Fruit fly (Drosophila melanogaster) whole organism, embryonic: ENCODE data around the gene Cpr12A.

Source experiments
- Atf6 ChIP-seq: fragments of 200-800 bp; sonication (Bioruptor generic); IDR thresholded peaks from 2 replicates; pipeline ENCODE4 v1.3.6; 2022; ENCODE audit warnings: missing biosample characterization, missing genetic modification characterization
- CG10147 ChIP-seq: fragments of 200-800 bp; sonication (Bioruptor generic); optimal IDR thresholded peaks from 2 replicates; lab custom pipeline; 2019; ENCODE audit warnings: missing biosample characterization, mild to moderate bottlenecking, missing genetic modification characterization, moderate library complexity
- CG10366 ChIP-seq: fragments of 200-800 bp; sonication (Bioruptor generic); IDR thresholded peaks from 2 replicates; pipeline ENCODE4 v1.3.6; 2022; ENCODE audit warnings: missing biosample characterization, missing genetic modification characterization
- CG11085 ChIP-seq: fragments of 200-800 bp; sonication (Bioruptor generic); IDR thresholded peaks from 2 replicates; pipeline ENCODE4 v1.3.6; 2022; ENCODE audit warnings: missing biosample characterization, missing genetic modification characterization
- CG11247 ChIP-seq: fragments of 200-800 bp; sonication (Bioruptor generic); IDR thresholded peaks from 2 replicates; pipeline ENCODE4 v1.3.6; 2022; ENCODE audit warnings: missing biosample characterization, missing genetic modification characterization
- CG11723 ChIP-seq: fragments of 200-800 bp; sonication (Bioruptor generic); optimal IDR thresholded peaks from 2 replicates; lab custom pipeline; 2017; ENCODE audit warnings: missing biosample characterization, mild to moderate bottlenecking, missing genetic modification characterization
- CG1529 ChIP-seq: fragments of 200-800 bp; sonication (Bioruptor generic); optimal IDR thresholded peaks from 3 replicates; lab custom pipeline; 2018; ENCODE audit warnings: missing biosample characterization, missing genetic modification characterization
- CG17359 ChIP-seq: fragments of 200-800 bp; sonication (Bioruptor generic); optimal IDR thresholded peaks from 3 replicates; lab custom pipeline; 2018; ENCODE audit warnings: missing biosample characterization, mild to moderate bottlenecking, missing genetic modification characterization, moderate library complexity
- CG3065 ChIP-seq: fragments of 200-800 bp; sonication (Bioruptor generic); optimal IDR thresholded peaks from 2 replicates; lab custom pipeline; 2016; ENCODE audit warnings: missing biosample characterization, missing genetic modification characterization
- CG3281 ChIP-seq: fragments of 200-800 bp; sonication (Bioruptor generic); optimal IDR thresholded peaks from 3 replicates; lab custom pipeline; 2017; ENCODE audit warnings: missing biosample characterization, mild to moderate bottlenecking, missing genetic modification characterization
- CG3995 ChIP-seq: fragments of 200-800 bp; sonication (Bioruptor generic); optimal IDR thresholded peaks from 3 replicates; lab custom pipeline; 2016; ENCODE audit warnings: missing biosample characterization, missing genetic modification characterization
- CG4617 ChIP-seq: fragments of 200-800 bp; sonication (Bioruptor generic); optimal IDR thresholded peaks from 3 replicates; lab custom pipeline; 2016; ENCODE audit warnings: missing biosample characterization, missing genetic modification characterization, borderline replicate concordance
- CG4820 ChIP-seq: fragments of 200-800 bp; sonication (Bioruptor generic); optimal IDR thresholded peaks from 3 replicates; lab custom pipeline; 2016; ENCODE audit warnings: missing biosample characterization, missing genetic modification characterization
- CG4854 ChIP-seq: fragments of 200-800 bp; sonication (Bioruptor generic); optimal IDR thresholded peaks from 2 replicates; lab custom pipeline; 2016; ENCODE audit warnings: missing biosample characterization, missing genetic modification characterization, inconsistent platforms
- CG5953 ChIP-seq: fragments of 200-800 bp; sonication (Bioruptor generic); IDR thresholded peaks from 2 replicates; pipeline ENCODE4 v1.3.6; 2022; ENCODE audit warnings: missing biosample characterization, missing genetic modification characterization
- CG6254 ChIP-seq: fragments of 200-800 bp; sonication (Bioruptor generic); optimal IDR thresholded peaks from 3 replicates; lab custom pipeline; 2017; ENCODE audit warnings: mild to moderate bottlenecking, missing biosample characterization, missing genetic modification reagents, missing genetic modification characterization
- CG6791 ChIP-seq: fragments of 200-800 bp; sonication (Bioruptor generic); IDR thresholded peaks from 3 replicates; pipeline ENCODE4 v1.3.6; 2022; ENCODE audit warnings: missing biosample characterization, missing genetic modification characterization; ENCODE audit not compliant: partially characterized antibody
- CG6813 ChIP-seq: fragments of 200-800 bp; sonication (Bioruptor generic); optimal IDR thresholded peaks from 2 replicates; lab custom pipeline; 2017; ENCODE audit warnings: missing biosample characterization, missing genetic modification characterization, mild to moderate bottlenecking, moderate library complexity, missing genetic modification reagents
- CoRest ChIP-seq: fragments of 200-800 bp; sonication (Bioruptor generic); optimal IDR thresholded peaks from 3 replicates; lab custom pipeline; 2018; ENCODE audit warnings: missing biosample characterization, mild to moderate bottlenecking, missing genetic modification characterization, moderate library complexity
- CrebB ChIP-seq: fragments of 200-800 bp; sonication (Bioruptor generic); optimal IDR thresholded peaks from 3 replicates; lab custom pipeline; 2018; ENCODE audit warnings: missing biosample characterization, mild to moderate bottlenecking, missing genetic modification characterization
- D19B ChIP-seq: fragments of 200-800 bp; sonication (Bioruptor generic); optimal IDR thresholded peaks from 2 replicates; lab custom pipeline; 2017; ENCODE audit warnings: missing biosample characterization, mild to moderate bottlenecking, missing genetic modification characterization
- Dip2 ChIP-seq: fragments of 200-800 bp; sonication (Bioruptor generic); IDR thresholded peaks from 2 replicates; pipeline ENCODE4 v1.3.6; 2022; ENCODE audit warnings: missing biosample characterization, missing genetic modification characterization
- Drgx ChIP-seq: fragments of 200-800 bp; sonication (Bioruptor generic); IDR thresholded peaks from 2 replicates; pipeline ENCODE4 v1.3.6; 2022; ENCODE audit warnings: missing biosample characterization, missing genetic modification characterization
- ERR ChIP-seq: fragments of 200-800 bp; sonication (Bioruptor generic); optimal IDR thresholded peaks from 2 replicates; lab custom pipeline; 2016; ENCODE audit warnings: missing biosample characterization, missing genetic modification characterization
- Ets65A ChIP-seq: fragments of 200-800 bp; sonication (Bioruptor generic); peaks from one replicate; lab custom pipeline; 2016; ENCODE audit warnings: missing biosample characterization, missing genetic modification characterization
- Fer2 ChIP-seq: fragments of 200-800 bp; sonication (Bioruptor generic); optimal IDR thresholded peaks from 2 replicates; lab custom pipeline; 2018; ENCODE audit warnings: missing biosample characterization, mild to moderate bottlenecking, missing genetic modification characterization, moderate library complexity
- Hmr ChIP-seq: fragments of 200-800 bp; sonication (Bioruptor generic); optimal IDR thresholded peaks from 3 replicates; lab custom pipeline; 2017; ENCODE audit warnings: mild to moderate bottlenecking, missing biosample characterization, missing genetic modification reagents, missing genetic modification characterization
- Hr51 ChIP-seq, 2 experiments: fragments of 200-800 bp; sonication (Bioruptor generic); optimal IDR thresholded peaks; 2 replicates in 1 of 2; 3 replicates in 1 of 2; lab custom pipeline; 2016 to 2018; ENCODE audit warnings: missing biosample characterization in 2 of 2, missing genetic modification characterization in 2 of 2, mild to moderate bottlenecking in 1 of 2, moderate library complexity in 1 of 2
- Lim3 ChIP-seq: fragments of 200-800 bp; sonication (Bioruptor generic); IDR thresholded peaks from 2 replicates; pipeline ENCODE4 v1.3.6; 2022; ENCODE audit warnings: missing biosample characterization, missing genetic modification characterization
- Nf-YB ChIP-seq: fragments of 200-800 bp; sonication (Bioruptor generic); optimal IDR thresholded peaks from 3 replicates; lab custom pipeline; 2019; ENCODE audit warnings: missing biosample characterization, mild to moderate bottlenecking, missing genetic modification characterization, moderate library complexity
- Nf-YC ChIP-seq: fragments of 200-800 bp; optimal IDR thresholded peaks from 3 replicates; lab custom pipeline; 2019; ENCODE audit warnings: missing biosample characterization, mild to moderate bottlenecking, missing genetic modification characterization, moderate library complexity
- Taf1 ChIP-seq: fragments of 200-800 bp; sonication (Bioruptor generic); IDR thresholded peaks from 2 replicates; pipeline ENCODE4 v1.3.6; 2022; ENCODE audit warnings: missing biosample characterization, missing genetic modification characterization
- Xbp1 ChIP-seq: fragments of 200-800 bp; sonication (Bioruptor generic); optimal IDR thresholded peaks from 3 replicates; lab custom pipeline; 2016; ENCODE audit warnings: missing biosample characterization, mild to moderate bottlenecking, missing genetic modification characterization
- YL-1 ChIP-seq: fragments of 200-800 bp; sonication (Bioruptor generic); optimal IDR thresholded peaks from 3 replicates; lab custom pipeline; 2017; ENCODE audit warnings: missing biosample characterization, mild to moderate bottlenecking, missing genetic modification characterization
- bbx ChIP-seq: fragments of 200-800 bp; sonication (Bioruptor generic); IDR thresholded peaks from 2 replicates; pipeline ENCODE4 v1.3.6; 2022; ENCODE audit warnings: missing biosample characterization, missing genetic modification characterization; ENCODE audit not compliant: partially characterized antibody
- cas ChIP-seq: fragments of 200-800 bp; sonication (Bioruptor generic); IDR thresholded peaks from 2 replicates; pipeline ENCODE4 v1.3.6; 2022; ENCODE audit warnings: missing biosample characterization, missing genetic modification characterization
- dan ChIP-seq: fragments of 200-800 bp; sonication (Bioruptor generic); IDR thresholded peaks from 2 replicates; pipeline ENCODE4 v1.3.6; 2022; ENCODE audit warnings: missing biosample characterization, missing genetic modification characterization
- ftz-f1 ChIP-seq: fragments of 200-800 bp; sonication (Bioruptor generic); optimal IDR thresholded peaks from 2 replicates; lab custom pipeline; 2016; ENCODE audit warnings: missing biosample characterization, missing genetic modification characterization
- grn ChIP-seq: fragments of 200-800 bp; sonication (Bioruptor generic); optimal IDR thresholded peaks from 3 replicates; lab custom pipeline; 2017; ENCODE audit warnings: missing biosample characterization, missing genetic modification characterization
- her ChIP-seq: fragments of 200-800 bp; sonication (Bioruptor generic); optimal IDR thresholded peaks from 2 replicates; lab custom pipeline; 2016; ENCODE audit warnings: missing biosample characterization, missing genetic modification characterization
- hth ChIP-seq: fragments of >200 bp; optimal IDR thresholded peaks from 2 replicates; lab custom pipeline; 2017; ENCODE audit warnings: inconsistent platforms
- ind ChIP-seq: fragments of 200-800 bp; sonication (Bioruptor generic); optimal IDR thresholded peaks from 3 replicates; lab custom pipeline; 2016; ENCODE audit warnings: missing biosample characterization, missing genetic modification characterization
- inv ChIP-seq: fragments of 200-800 bp; sonication (Bioruptor generic); IDR thresholded peaks from 2 replicates; pipeline ENCODE4 v1.3.6; 2022; ENCODE audit warnings: missing biosample characterization, missing genetic modification characterization; ENCODE audit not compliant: partially characterized antibody
- jing ChIP-seq: fragments of 200-800 bp; sonication (Bioruptor generic); optimal IDR thresholded peaks from 2 replicates; lab custom pipeline; 2018; ENCODE audit warnings: missing biosample characterization, mild to moderate bottlenecking, missing genetic modification characterization
- kah ChIP-seq: fragments of 200-800 bp; sonication (Bioruptor generic); optimal IDR thresholded peaks from 2 replicates; lab custom pipeline; 2018; ENCODE audit warnings: missing biosample characterization, mild to moderate bottlenecking, missing genetic modification characterization
- lbe ChIP-seq: fragments of 200-800 bp; sonication (Bioruptor generic); optimal IDR thresholded peaks from 2 replicates; lab custom pipeline; 2016; ENCODE audit warnings: missing biosample characterization, mild to moderate bottlenecking, missing genetic modification characterization
- lmd ChIP-seq: fragments of 200-800 bp; sonication (Bioruptor generic); IDR thresholded peaks from 2 replicates; pipeline ENCODE4 v1.3.6; 2022; ENCODE audit warnings: missing biosample characterization, missing genetic modification characterization
- ssp ChIP-seq: fragments of 200-800 bp; sonication (Bioruptor generic); IDR thresholded peaks from 2 replicates; pipeline ENCODE4 v1.3.6; 2022; ENCODE audit warnings: missing biosample characterization, missing genetic modification characterization

Gene Cpr12A

dm6 chrX:13563483-13564443 is 20.3 kb downstream of the Cpr12A start, which contains the start of the genes CG46311 and Tpst (continued):
- TF ChIP-seq CG6254 (GFP tag; lab: Kevin White, UChicago) (no peak), CG3995 (GFP tag; lab: Kevin White, UChicago) (no peak), Ets65A (peak; percentile 96), ssp (GFP tag; lab: Robert Waterston, UW) (peak; percentile 42), CG3281 (GFP tag; lab: Kevin White, UChicago) (peak; percentile 27), CG11723 (GFP tag; lab: Kevin White, UChicago) (no peak), grn (GFP tag; lab: Kevin White, UChicago) (no peak), Xbp1 (GFP tag; lab: Kevin White, UChicago) (peak; percentile 80), CG6813 (GFP tag; lab: Kevin White, UChicago) (peak; percentile 37), CG17359 (tag; lab: Kevin White, UChicago) (peak; percentile 71), CG10366 (GFP tag; lab: Robert Waterston, UW) (peak; percentile 56), Atf6 (GFP tag; lab: Robert Waterston, UW) (no peak), D19B (no peak), inv (no peak), Drgx (GFP tag; lab: Robert Waterston, UW) (peak; percentile 27; the same call in 1 of the 2 replicates), YL-1 (peak; percentile 66), Nf-YB (GFP tag; lab: Kevin White, UChicago) (peak; percentile 60), CG11247 (GFP tag; lab: Robert Waterston, UW) (peak; percentile 84), CG11085 (GFP tag; lab: Robert Waterston, UW) (0 out of 2 replicates have a peak, but pooled peaks have one; percentile 45), jing (GFP tag; lab: Kevin White, UChicago) (no peak), CG10147 (GFP tag; lab: Kevin White, UChicago) (no peak), CG4854 (peak; percentile 22), CG3065 (GFP tag; lab: Kevin White, UChicago) (peak; percentile 13), cas (GFP tag; lab: Robert Waterston, UW) (0 out of 2 replicates have a peak, but pooled peaks have one; percentile 11), CG1529 (GFP tag; lab: Kevin White, UChicago) (no peak), CG4820 (GFP tag; lab: Kevin White, UChicago) (peak; percentile 50), bbx (GFP tag; lab: Robert Waterston, UW) (peak; percentile 33; the same call in 1 of the 2 replicates), CrebB (tag; lab: Kevin White, UChicago) (no peak), ind (GFP tag; lab: Kevin White, UChicago) (peak; percentile 64), kah (GFP tag; lab: Kevin White, UChicago) (no peak), her (peak; percentile 62), CG6791 (GFP tag; lab: Robert Waterston, UW) (0 out of 3 replicates have a peak, but pooled peaks have one; percentile 62), Lim3 (GFP tag; lab: Robert Waterston, UW) (no peak), Taf1 (GFP tag; lab: Robert Waterston, UW) (0 out of 2 replicates have a peak, but pooled peaks have one; percentile 19), ftz-f1 (peak; percentile 32), hth (no peak), lbe (GFP tag; lab: Kevin White, UChicago) (no peak), Dip2 (GFP tag; lab: Robert Waterston, UW) (no peak), CG5953 (GFP tag; lab: Robert Waterston, UW) (0 out of 2 replicates have a peak, but pooled peaks have one; percentile 27), Fer2 (tag; lab: Kevin White, UChicago) (no peak), Hr51 (GFP tag; optimal IDR thresholded peaks at IDR 0.05; lab: Kevin White, UChicago) (peak; percentile 5 to 35), Hmr (GFP tag; lab: Kevin White, UChicago) (peak; percentile 88), Nf-YC (tag; lab: Kevin White, UChicago) (peak; percentile 74), ERR (GFP tag; lab: Kevin White, UChicago) (peak; percentile 4), lmd (GFP tag; lab: Robert Waterston, UW) (peak; percentile 73), dan (GFP tag; lab: Robert Waterston, UW) (no peak), CoRest (tag; lab: Kevin White, UChicago) (peak; percentile 44), CG4617 (GFP tag; lab: Kevin White, UChicago) (peak; percentile 36)
